Worm (Caenorhabditis elegans): Measurements from ENCODE around the gene T12A7.10.

The T12A7.10 gene

ce11 chrIV:11765507-11765906 lies 10.6 kb upstream of the T12A7.10 start (continued):
- TF ChIP-seq lin-39 (tag; optimal IDR thresholded peaks at IDR 0.05) = peak; percentile 57
- peak; percentile 4 for TF ChIP-seq nhr-11 (tag; optimal IDR thresholded peaks at IDR 0.05)
- TF ChIP-seq zag-1 (tag; optimal IDR thresholded peaks at IDR 0.05) = no peak

- TF ChIP-seq elt-2 (tag; optimal IDR thresholded peaks at IDR 0.05) = peak; percentile 80
- peak; percentile 68 for TF ChIP-seq pha-4 (tag; optimal IDR thresholded peaks at IDR 0.05)
- TF ChIP-seq egl-27 (tag; optimal IDR thresholded peaks at IDR 0.05) = no peak
- peak; percentile 27 for TF ChIP-seq nfya-1 (tag; optimal IDR thresholded peaks at IDR 0.05; ENCODE audit: insufficient read depth)
- no peak for TF ChIP-seq nhr-43 (tag; optimal IDR thresholded peaks at IDR 0.05; ENCODE audit: poor library complexity, severe bottlenecking)
- TF ChIP-seq pqm-1 (tag; optimal IDR thresholded peaks at IDR 0.05) = peak; percentile 32
- no peak for TF ChIP-seq daf-12 (tag; optimal IDR thresholded peaks at IDR 0.05)
Observed at ce11 chrIV:11760700-11761459, 6.0 kb upstream of the T12A7.10 start, which contains the start of gene T12A7.2. TSS of gene T12A7.2 (minus strand) at chrIV:11761111.

- no peak for TF ChIP-seq ceh-16 (tag; optimal IDR thresholded peaks at IDR 0.05)
- no peak for TF ChIP-seq snpc-4 (tag; optimal IDR thresholded peaks at IDR 0.05)
- TF ChIP-seq elt-1 (tag; optimal IDR thresholded peaks at IDR 0.05) = no peak
- no peak for TF ChIP-seq nhr-237 (tag; optimal IDR thresholded peaks at IDR 0.05)
- no peak for TF ChIP-seq ceh-28 (tag; optimal IDR thresholded peaks at IDR 0.05)
- no peak for TF ChIP-seq elt-2 (tag; optimal IDR thresholded peaks at IDR 0.05)
- TF ChIP-seq pqm-1 (tag; optimal IDR thresholded peaks at IDR 0.05) = no peak
- no peak for TF ChIP-seq nhr-76 (tag; optimal IDR thresholded peaks at IDR 0.05)
- TF ChIP-seq nhr-12 (tag; optimal IDR thresholded peaks at IDR 0.05) = no peak
- TF ChIP-seq elt-3 (tag; optimal IDR thresholded peaks at IDR 0.05) = no peak
- no peak for TF ChIP-seq hmg-11 (tag; optimal IDR thresholded peaks at IDR 0.05)
- TF ChIP-seq nfya-1 (tag; optimal IDR thresholded peaks at IDR 0.05; ENCODE audit: insufficient read depth) = no peak
- TF ChIP-seq ceh-82 (tag; optimal IDR thresholded peaks at IDR 0.05) = no peak
- no peak for TF ChIP-seq fos-1 (tag; optimal IDR thresholded peaks at IDR 0.05)
- no peak for TF ChIP-seq ama-1 (optimal IDR thresholded peaks at IDR 0.05)
- TF ChIP-seq ztf-4 (tag; optimal IDR thresholded peaks at IDR 0.05) = no peak
- no peak for TF ChIP-seq nhr-43 (tag; optimal IDR thresholded peaks at IDR 0.05; ENCODE audit: poor library complexity, severe bottlenecking)
- no peak for TF ChIP-seq skn-1 (tag; optimal IDR thresholded peaks at IDR 0.05)
- no peak for TF ChIP-seq zag-1 (tag; optimal IDR thresholded peaks at IDR 0.05)
- TF ChIP-seq nhr-23 (tag; optimal IDR thresholded peaks at IDR 0.05) = no peak
Observed at ce11 chrIV:11759852-11760251, 4.9 kb upstream of the T12A7.10 start.

ce11 chrIV:11755907-11756306 lies 1.0 kb upstream of the T12A7.10 start, which contains the start of gene T12A7.9:
TSS of gene T12A7.9 (minus strand) at chrIV:11756007.
- TF ChIP-seq elt-2 (tag; optimal IDR thresholded peaks at IDR 0.05) (peak; percentile 26), ceh-9 (tag; optimal IDR thresholded peaks at IDR 0.05) (no peak)

- TF ChIP-seq fkh-10 (GFP tag; optimal IDR thresholded peaks at IDR 0.05) (no peak), mdl-1 (tag; optimal IDR thresholded peaks at IDR 0.05) (no peak), nhr-77 (tag; optimal IDR thresholded peaks at IDR 0.05) (no peak)
Observed at ce11 chrIV:11754328-11754727, 575 bp downstream of the T12A7.10 start, which contains the start of gene scl-18. TSS of gene scl-18 (minus strand) at chrIV:11754428.

- TF ChIP-seq ztf-4 (tag; optimal IDR thresholded peaks at IDR 0.05) (no peak), elt-2 (tag; optimal IDR thresholded peaks at IDR 0.05) (no peak), nhr-77 (tag; optimal IDR thresholded peaks at IDR 0.05) (no peak), ZK546.5 (tag; optimal IDR thresholded peaks at IDR 0.05) (no peak), ceh-16 (tag; optimal IDR thresholded peaks at IDR 0.05) (no peak), ztf-11 (tag; optimal IDR thresholded peaks at IDR 0.05) (no peak), ama-1 (optimal IDR thresholded peaks at IDR 0.05) (no peak), nhr-67 (tag; optimal IDR thresholded peaks at IDR 0.05) (no peak), ceh-9 (tag; optimal IDR thresholded peaks at IDR 0.05) (no peak), lsy-12 (tag; optimal IDR thresholded peaks at IDR 0.05) (no peak), jun-1 (tag; optimal IDR thresholded peaks at IDR 0.05) (no peak), egl-27 (tag; optimal IDR thresholded peaks at IDR 0.05) (no peak), aly-2 (tag; optimal IDR thresholded peaks at IDR 0.05) (no peak), R02D3.7 (tag; optimal IDR thresholded peaks at IDR 0.05) (no peak), skn-1 (tag; optimal IDR thresholded peaks at IDR 0.05) (no peak), lin-39 (tag; optimal IDR thresholded peaks at IDR 0.05) (no peak)
Observed at ce11 chrIV:11748852-11749251, 6.1 kb downstream of the T12A7.10 start, which contains the start of gene T12A7.6. TSS of gene T12A7.6 (plus strand) at chrIV:11749220.

Data from whole organism, L3 larva.